Fruit fly (Drosophila melanogaster) whole organism, embryonic: ENCODE measurements around the gene CG2006.

ENCODE experiments used
- CG10431 ChIP-seq: fragments of 200-800 bp; sonication (Bioruptor generic); optimal IDR thresholded peaks from 3 replicates; lab custom pipeline; 2018; ENCODE audit warnings: missing biosample characterization, mild to moderate bottlenecking, missing genetic modification characterization
- CG10654 ChIP-seq: fragments of 200-800 bp; sonication (Bioruptor generic); optimal IDR thresholded peaks from 2 replicates; lab custom pipeline; 2016; ENCODE audit warnings: missing biosample characterization, missing genetic modification characterization
- CG11247 ChIP-seq: fragments of 200-800 bp; sonication (Bioruptor generic); IDR thresholded peaks from 2 replicates; pipeline ENCODE4 v1.3.6; 2022; ENCODE audit warnings: missing biosample characterization, missing genetic modification characterization
- CG12942 ChIP-seq: fragments of 200-800 bp; sonication (Bioruptor generic); optimal IDR thresholded peaks from 3 replicates; lab custom pipeline; 2016; ENCODE audit warnings: missing biosample characterization, missing genetic modification characterization
- CG14710 ChIP-seq: fragments of 200-800 bp; sonication (Bioruptor generic); optimal IDR thresholded peaks from 3 replicates; lab custom pipeline; 2019; ENCODE audit warnings: missing biosample characterization, mild to moderate bottlenecking, missing genetic modification characterization, moderate library complexity
- CG1603 ChIP-seq: fragments of 200-800 bp; sonication (Bioruptor generic); optimal IDR thresholded peaks from 2 replicates; lab custom pipeline; 2019; ENCODE audit warnings: missing biosample characterization, mild to moderate bottlenecking, missing genetic modification characterization, moderate library complexity
- CG16813 ChIP-seq: fragments of 200-800 bp; sonication (Bioruptor generic); IDR thresholded peaks from 3 replicates; pipeline ENCODE4 v1.3.6; 2022; ENCODE audit warnings: missing biosample characterization, missing genetic modification characterization; ENCODE audit not compliant: partially characterized antibody
- CG18011 ChIP-seq: fragments of 200-800 bp; sonication (Bioruptor generic); optimal IDR thresholded peaks from 2 replicates; lab custom pipeline; 2017; ENCODE audit warnings: missing biosample characterization, missing genetic modification characterization, mild to moderate bottlenecking, moderate library complexity, missing genotype
- CG2116 ChIP-seq: fragments of 200-800 bp; sonication (Bioruptor generic); optimal IDR thresholded peaks from 3 replicates; lab custom pipeline; 2018; ENCODE audit warnings: missing biosample characterization, mild to moderate bottlenecking, missing genetic modification characterization
- CG2202 ChIP-seq: fragments of 200-800 bp; sonication (Bioruptor generic); optimal IDR thresholded peaks from 2 replicates; lab custom pipeline; 2018; ENCODE audit warnings: missing biosample characterization, mild to moderate bottlenecking, missing genetic modification characterization
- CG2889 ChIP-seq: fragments of 200-800 bp; sonication (Bioruptor generic); IDR thresholded peaks from 3 replicates; pipeline ENCODE4 v1.3.6; 2022; ENCODE audit warnings: missing biosample characterization, missing genetic modification characterization
- CG30431 ChIP-seq: fragments of 200-800 bp; sonication (Bioruptor generic); optimal IDR thresholded peaks from 2 replicates; lab custom pipeline; 2017; ENCODE audit warnings: missing biosample characterization, missing genetic modification characterization
- CG33213 ChIP-seq: fragments of 200-800 bp; sonication (Bioruptor generic); optimal IDR thresholded peaks from 3 replicates; lab custom pipeline; 2016; ENCODE audit warnings: missing biosample characterization, missing genetic modification characterization
- CG4707 ChIP-seq: fragments of 200-800 bp; sonication (Bioruptor generic); optimal IDR thresholded peaks from 2 replicates; lab custom pipeline; 2018; ENCODE audit warnings: missing biosample characterization, mild to moderate bottlenecking, missing genetic modification characterization, moderate library complexity
- CG6654 ChIP-seq: fragments of 200-800 bp; sonication (Bioruptor generic); optimal IDR thresholded peaks from 2 replicates; lab custom pipeline; 2017; ENCODE audit warnings: missing biosample characterization, mild to moderate bottlenecking, missing genetic modification characterization
- CG7963 ChIP-seq: fragments of 200-800 bp; sonication (Bioruptor generic); IDR thresholded peaks from 3 replicates; pipeline ENCODE4 v1.3.6; 2022; ENCODE audit warnings: missing biosample characterization, missing genetic modification characterization; ENCODE audit not compliant: partially characterized antibody
- CG8281 ChIP-seq: fragments of 200-800 bp; sonication (Bioruptor generic); optimal IDR thresholded peaks from 2 replicates; lab custom pipeline; 2018; ENCODE audit warnings: missing biosample characterization, mild to moderate bottlenecking, missing genetic modification characterization, moderate library complexity
- CTCF ChIP-seq: fragments of 200-800 bp; sonication (Bioruptor generic); optimal IDR thresholded peaks from 2 replicates; lab custom pipeline; 2017; ENCODE audit warnings: missing biosample characterization, mild to moderate bottlenecking, missing genetic modification characterization, moderate library complexity
- Chrac-16 ChIP-seq: fragments of 200-800 bp; sonication (Bioruptor generic); optimal IDR thresholded peaks from 3 replicates; lab custom pipeline; 2016; ENCODE audit warnings: missing biosample characterization, missing genetic modification characterization
- CoRest ChIP-seq: fragments of 200-800 bp; sonication (Bioruptor generic); optimal IDR thresholded peaks from 3 replicates; lab custom pipeline; 2018; ENCODE audit warnings: missing biosample characterization, mild to moderate bottlenecking, missing genetic modification characterization, moderate library complexity
- Dad ChIP-seq: fragments of 200-800 bp; sonication (Bioruptor generic); optimal IDR thresholded peaks from 3 replicates; lab custom pipeline; 2016; ENCODE audit warnings: missing biosample characterization, missing genetic modification characterization
- HLHmδ ChIP-seq: fragments of 200-800 bp; sonication (Bioruptor generic); optimal IDR thresholded peaks from 2 replicates; lab custom pipeline; 2018; ENCODE audit warnings: missing biosample characterization, mild to moderate bottlenecking, missing genetic modification characterization, moderate library complexity
- HmgD ChIP-seq: fragments of 200-800 bp; sonication (Bioruptor generic); optimal IDR thresholded peaks from 3 replicates; lab custom pipeline; 2016; ENCODE audit warnings: missing biosample characterization, missing genetic modification characterization
- Hr78 ChIP-seq, 2 experiments: fragments of 200-800 bp in 1 of 2; fragments of >200 bp in 1 of 2; sonication (Bioruptor generic) in 1 of 2; optimal IDR thresholded peaks; 2 replicates each; lab custom pipeline; 2017 to 2019; ENCODE audit warnings: missing biosample characterization in 2 of 2, missing genetic modification characterization in 2 of 2, mild to moderate bottlenecking in 1 of 2, moderate library complexity in 1 of 2
- MESR4 ChIP-seq: fragments of 200-800 bp; sonication (Bioruptor generic); optimal IDR thresholded peaks from 2 replicates; lab custom pipeline; 2018; ENCODE audit warnings: missing biosample characterization, mild to moderate bottlenecking, missing genetic modification characterization, moderate library complexity
- Myb ChIP-seq: fragments of 200-800 bp; sonication (Bioruptor generic); optimal IDR thresholded peaks from 2 replicates; lab custom pipeline; 2016; ENCODE audit warnings: missing biosample characterization, missing genetic modification characterization
- NFAT ChIP-seq: fragments of 200-800 bp; sonication (Bioruptor generic); IDR thresholded peaks from 2 replicates; pipeline ENCODE4 v1.3.6; 2022; ENCODE audit warnings: missing biosample characterization, missing genetic modification characterization
- Nf-YC ChIP-seq: fragments of 200-800 bp; optimal IDR thresholded peaks from 3 replicates; lab custom pipeline; 2019; ENCODE audit warnings: missing biosample characterization, mild to moderate bottlenecking, missing genetic modification characterization, moderate library complexity
- Taf1 ChIP-seq: fragments of 200-800 bp; sonication (Bioruptor generic); IDR thresholded peaks from 2 replicates; pipeline ENCODE4 v1.3.6; 2022; ENCODE audit warnings: missing biosample characterization, missing genetic modification characterization
- YL-1 ChIP-seq: fragments of 200-800 bp; sonication (Bioruptor generic); optimal IDR thresholded peaks from 3 replicates; lab custom pipeline; 2017; ENCODE audit warnings: missing biosample characterization, mild to moderate bottlenecking, missing genetic modification characterization
- ash1 ChIP-seq: fragments of 200-800 bp; sonication (Bioruptor generic); optimal IDR thresholded peaks from 2 replicates; lab custom pipeline; 2018; ENCODE audit warnings: missing biosample characterization, mild to moderate bottlenecking, missing genetic modification characterization
- az2 ChIP-seq: fragments of 200-800 bp; sonication (Bioruptor generic); optimal IDR thresholded peaks from 3 replicates; lab custom pipeline; 2016; ENCODE audit warnings: missing biosample characterization, missing genetic modification characterization
- bsh ChIP-seq, 2 experiments: fragments of 200-800 bp; sonication (Bioruptor generic); optimal IDR thresholded peaks; 2 replicates each; lab custom pipeline; 2017 to 2018; ENCODE audit warnings: mild to moderate bottlenecking in 2 of 2, missing biosample characterization in 2 of 2, missing genetic modification characterization in 2 of 2, moderate library complexity in 1 of 2
- crc ChIP-seq: fragments of 200-800 bp; sonication (Bioruptor generic); optimal IDR thresholded peaks from 2 replicates; lab custom pipeline; 2016; ENCODE audit warnings: missing biosample characterization, missing genetic modification characterization
- crol ChIP-seq: fragments of 200-800 bp; sonication (Bioruptor generic); IDR thresholded peaks from 2 replicates; pipeline ENCODE4 v1.3.6; 2022; ENCODE audit warnings: missing biosample characterization, missing genetic modification characterization
- dysf ChIP-seq: fragments of 200-800 bp; sonication (Bioruptor generic); IDR thresholded peaks from 3 replicates; pipeline ENCODE4 v1.3.6; 2022; ENCODE audit warnings: missing biosample characterization, missing genetic modification characterization
- esg ChIP-seq: fragments of 200-800 bp; sonication (Bioruptor generic); conservative IDR thresholded peaks from 2 replicates; pipeline ENCODE4 v1.3.6; 2022; ENCODE audit warnings: missing biosample characterization, missing genetic modification characterization
- ewg ChIP-seq: fragments of 200-800 bp; sonication (Bioruptor generic); optimal IDR thresholded peaks from 3 replicates; lab custom pipeline; 2017; ENCODE audit warnings: mild to moderate bottlenecking, missing biosample characterization, missing genetic modification reagents, missing genetic modification characterization
- fd96Cb ChIP-seq: fragments of 200-800 bp; sonication (Bioruptor generic); optimal IDR thresholded peaks from 2 replicates; lab custom pipeline; 2018; ENCODE audit warnings: missing biosample characterization, mild to moderate bottlenecking, missing genetic modification characterization, moderate library complexity
- fu2 ChIP-seq: fragments of 200-800 bp; sonication (Bioruptor generic); optimal IDR thresholded peaks from 2 replicates; lab custom pipeline; 2016; ENCODE audit warnings: missing biosample characterization, missing genetic modification characterization
- gfzf ChIP-seq: fragments of 200-800 bp; sonication (Bioruptor generic); optimal IDR thresholded peaks from 2 replicates; lab custom pipeline; 2016; ENCODE audit warnings: missing biosample characterization, mild to moderate bottlenecking, missing genetic modification characterization, moderate library complexity
- hkb ChIP-seq, 2 experiments: fragments of 200-800 bp in 1 of 2; fragments of >200 bp in 1 of 2; sonication (Bioruptor generic) in 1 of 2; IDR thresholded peaks in 1 of 2; optimal IDR thresholded peaks in 1 of 2; 2 replicates each; pipeline versions ENCODE4 v1.3.6 to Lab custom; 2017 to 2022; ENCODE audit warnings: missing biosample characterization in 1 of 2, missing genetic modification characterization in 1 of 2
- jing ChIP-seq: fragments of 200-800 bp; sonication (Bioruptor generic); optimal IDR thresholded peaks from 2 replicates; lab custom pipeline; 2018; ENCODE audit warnings: missing biosample characterization, mild to moderate bottlenecking, missing genetic modification characterization
- ken ChIP-seq: fragments of 200-800 bp; sonication (Bioruptor generic); IDR thresholded peaks from 3 replicates; pipeline ENCODE4 v1.3.6; 2022; ENCODE audit warnings: missing biosample characterization, missing genetic modification characterization
- pb ChIP-seq: fragments of 200-800 bp; sonication (Bioruptor generic); optimal IDR thresholded peaks from 3 replicates; lab custom pipeline; 2016; ENCODE audit warnings: missing biosample characterization, missing genetic modification characterization
- peb ChIP-seq: fragments of 200-800 bp; sonication (Bioruptor generic); IDR thresholded peaks from 2 replicates; pipeline ENCODE4 v1.3.6; 2022; ENCODE audit warnings: missing biosample characterization, missing genetic modification characterization
- pzg ChIP-seq: fragments of 200-800 bp; sonication (Bioruptor generic); optimal IDR thresholded peaks from 3 replicates; lab custom pipeline; 2018; ENCODE audit warnings: missing biosample characterization, mild to moderate bottlenecking, missing genetic modification characterization, moderate library complexity
- sob ChIP-seq: fragments of 200-800 bp; sonication (Bioruptor generic); IDR thresholded peaks from 2 replicates; pipeline ENCODE4 v1.3.6; 2022; ENCODE audit warnings: missing biosample characterization, missing genetic modification characterization
- sqz ChIP-seq: fragments of 200-800 bp; sonication (Bioruptor generic); optimal IDR thresholded peaks from 3 replicates; lab custom pipeline; 2018; ENCODE audit warnings: missing biosample characterization, mild to moderate bottlenecking, missing genetic modification characterization
- trem ChIP-seq: fragments of 200-800 bp; optimal IDR thresholded peaks from 3 replicates; lab custom pipeline; 2019; ENCODE audit warnings: missing biosample characterization, mild to moderate bottlenecking, missing genetic modification characterization, moderate library complexity

The CG2006 gene

dm6 chr3R:29503406-29504116 is 14.3 kb downstream of the CG2006 start, which contains the start of gene Trc8 (continued):
- TF ChIP-seq dysf (GFP tag; lab: Robert Waterston, UW): no peak
- TF ChIP-seq CG10654: no peak
- no peak for TF ChIP-seq CG4707 (GFP tag; lab: Kevin White, UChicago)
- TF ChIP-seq sqz (GFP tag; lab: Kevin White, UChicago): no peak
- TF ChIP-seq CG8281 (tag; lab: Kevin White, UChicago): no peak
- no peak for TF ChIP-seq pb
- TF ChIP-seq CTCF (GFP tag; lab: Kevin White, UChicago): no peak
- no peak for TF ChIP-seq jing (GFP tag; lab: Kevin White, UChicago)
- no peak for TF ChIP-seq ewg (GFP tag; lab: Kevin White, UChicago)
- TF ChIP-seq CG14710 (tag; lab: Kevin White, UChicago): peak; percentile 100
- peak; percentile 65 for TF ChIP-seq MESR4 (GFP tag; lab: Kevin White, UChicago)
- TF ChIP-seq crol: peak; percentile 58
- TF ChIP-seq NFAT (GFP tag; lab: Robert Waterston, UW): no peak; the same call in 1 of the 2 replicates
- TF ChIP-seq gfzf: peak; percentile 20
- peak; percentile 49 for TF ChIP-seq Myb (GFP tag; lab: Kevin White, UChicago)
- no peak for TF ChIP-seq CG30431
- no peak for TF ChIP-seq Chrac-16 (GFP tag; lab: Kevin White, UChicago)
- TF ChIP-seq pzg (GFP tag; lab: Kevin White, UChicago): peak; percentile 92
- no peak for TF ChIP-seq HLHmδ (GFP tag; lab: Kevin White, UChicago)
- TF ChIP-seq crc: no peak
- no peak for TF ChIP-seq peb (GFP tag; lab: Robert Waterston, UW)
- TF ChIP-seq bsh (GFP tag; optimal IDR thresholded peaks at IDR 0.05; lab: Kevin White, UChicago): no peak
- TF ChIP-seq trem (tag; lab: Kevin White, UChicago): peak; percentile 49
- TF ChIP-seq CG2889 (GFP tag; lab: Robert Waterston, UW): no peak
- TF ChIP-seq ash1 (GFP tag; lab: Kevin White, UChicago): no peak
- no peak for TF ChIP-seq fd96Cb (tag; lab: Kevin White, UChicago)
- TF ChIP-seq Dad (GFP tag; lab: Kevin White, UChicago): no peak
- peak; percentile 9 for TF ChIP-seq Nf-YC (tag; lab: Kevin White, UChicago)
- no peak for TF ChIP-seq Taf1 (GFP tag; lab: Robert Waterston, UW)
- TF ChIP-seq CoRest: peak; percentile 20
- TF ChIP-seq CG7963 (GFP tag; lab: Robert Waterston, UW): peak; percentile 92
- TF ChIP-seq CG6654 (GFP tag; lab: Kevin White, UChicago): peak; percentile 98
- TF ChIP-seq CG33213: no peak
- TF ChIP-seq CG1603 (tag; lab: Kevin White, UChicago): peak; percentile 60
- peak; percentile 69 for TF ChIP-seq YL-1
- no peak for TF ChIP-seq CG10431 (GFP tag; lab: Kevin White, UChicago)
- no peak for TF ChIP-seq az2 (GFP tag; lab: Kevin White, UChicago)
- TF ChIP-seq ken (GFP tag; lab: Robert Waterston, UW): no peak
- no peak for TF ChIP-seq CG12942
- TF ChIP-seq HmgD (GFP tag; lab: Kevin White, UChicago): peak; percentile 36
- TF ChIP-seq CG16813 (GFP tag; lab: Robert Waterston, UW): peak; percentile 81
- TF ChIP-seq CG2202 (tag; lab: Kevin White, UChicago): no peak
- TF ChIP-seq fu2 (GFP tag; lab: Kevin White, UChicago): no peak
- TF ChIP-seq CG11247: no peak
- peak; percentile 90 for TF ChIP-seq CG2116 (GFP tag; lab: Kevin White, UChicago)
- TF ChIP-seq esg: no peak
- TF ChIP-seq sob: no peak
- no peak for TF ChIP-seq Hr78 (GFP tag; optimal IDR thresholded peaks at IDR 0.05; lab: Kevin White, UChicago)
- TF ChIP-seq CG18011 (GFP tag; lab: Kevin White, UChicago): no peak
- TF ChIP-seq hkb (optimal IDR thresholded peaks at IDR 0.05; lab: Kevin White, UChicago): peak; percentile 24
- no peak for TF ChIP-seq hkb (GFP tag; IDR thresholded peaks at IDR 0.05; lab: Robert Waterston, UW)
